Fruit fly (Drosophila melanogaster): ENCODE results near the gene Vha26.
A peak's percentile ranks its signal among the peaks of the same experiment; 100 is the strongest.

Gene Vha26

dm6 chr3R:5610656-5611055, 19.1 kb downstream of the Vha26 start:
- TF ChIP-seq sens (GFP tag) (peak; percentile 9), Pdp1 (GFP tag; optimal IDR thresholded peaks at IDR 0.05) (peak in 1 of 2 experiments; percentile 91), CG1024 (GFP tag; IDR thresholded peaks at IDR 0.05) (no peak), exex (tag; optimal IDR thresholded peaks at IDR 0.05) (peak; percentile 55), sug (tag; optimal IDR thresholded peaks at IDR 0.05) (peak; percentile 88)

dm6 chr3R:5611167-5611566, 19.6 kb downstream of the Vha26 start:
- TF ChIP-seq nom (GFP tag; optimal IDR thresholded peaks at IDR 0.05) (peak; percentile 40), Med (GFP tag) (peak; percentile 22), ro (GFP tag; IDR thresholded peaks at IDR 0.05) (no peak)

dm6 chr3R:5611733-5612132, 20.2 kb downstream of the Vha26 start:
- peak; percentile 3 for TF ChIP-seq CTCF (GFP tag; optimal IDR thresholded peaks at IDR 0.05)
- no peak for TF ChIP-seq crc (GFP tag; optimal IDR thresholded peaks at IDR 0.05)
- TF ChIP-seq rib (GFP tag; IDR thresholded peaks at IDR 0.05) = 0 out of 2 replicates have a peak, but pooled peaks have one; percentile 42
- peak in 1 of 2 experiments; percentile 77 for TF ChIP-seq crp (GFP tag; optimal IDR thresholded peaks at IDR 0.05)
- peak; percentile 31 for TF ChIP-seq stwl (tag; optimal IDR thresholded peaks at IDR 0.05)
- TF ChIP-seq lola (GFP tag; optimal IDR thresholded peaks at IDR 0.05) = peak in 1 of 3 experiments; percentile 3
- peak; percentile 41 for TF ChIP-seq MBD-R2 (GFP tag; IDR thresholded peaks at IDR 0.05)
- peak; percentile 80 for TF ChIP-seq CG10267 (tag; optimal IDR thresholded peaks at IDR 0.05)
- TF ChIP-seq Dek (tag; optimal IDR thresholded peaks at IDR 0.05) = no peak
- peak; percentile 65 for TF ChIP-seq CG4360 (GFP tag; IDR thresholded peaks at IDR 0.05)
- no peak for TF ChIP-seq CG15269 (tag; optimal IDR thresholded peaks at IDR 0.05)
- TF ChIP-seq HHEX (GFP tag; optimal IDR thresholded peaks at IDR 0.05) = peak; percentile 10
- peak in 1 of 2 experiments; percentile 23 for TF ChIP-seq Pdp1 (GFP tag; optimal IDR thresholded peaks at IDR 0.05)
- peak; percentile 17 for TF ChIP-seq CG12659 (GFP tag; optimal IDR thresholded peaks at IDR 0.05)
- peak; percentile 1 for TF ChIP-seq CG30020 (tag; optimal IDR thresholded peaks at IDR 0.05)
- TF ChIP-seq Med (GFP tag) = peak; percentile 69
- peak; percentile 63 for TF ChIP-seq Ets65A (GFP tag)
- no peak for TF ChIP-seq CG17568 (GFP tag; optimal IDR thresholded peaks at IDR 0.05)
- no peak for TF ChIP-seq dan (GFP tag; IDR thresholded peaks at IDR 0.05)
- TF ChIP-seq CG17186 (GFP tag; optimal IDR thresholded peaks at IDR 0.05) = peak; percentile 6

dm6 chr3R:5612372-5613113, 21.0 kb downstream of the Vha26 start, which contains the start of gene Rga:
Rga (minus strand) TSS chr3R:5613112.
- peak; percentile 42 for TF ChIP-seq CG9727 (GFP tag; optimal IDR thresholded peaks at IDR 0.05)
- TF ChIP-seq CG17385 (GFP tag; optimal IDR thresholded peaks at IDR 0.05) = peak; percentile 95
- TF ChIP-seq Spps (tag; optimal IDR thresholded peaks at IDR 0.05) = no peak
- TF ChIP-seq br (optimal IDR thresholded peaks at IDR 0.05) = no peak
- TF ChIP-seq CG13624 (GFP tag; optimal IDR thresholded peaks at IDR 0.05) = peak; percentile 21
- TF ChIP-seq Trl (optimal IDR thresholded peaks at IDR 0.05) = peak; percentile 78 to 81
- TF ChIP-seq Trl (GFP tag; optimal IDR thresholded peaks at IDR 0.05) = no peak
- no peak for TF ChIP-seq E2f1 (GFP tag; IDR thresholded peaks at IDR 0.05)
- TF ChIP-seq Med (GFP tag) = peak; percentile 30
- 0 out of 2 replicates have a peak, but pooled peaks have one; percentile 16 for TF ChIP-seq CG32532 (GFP tag; IDR thresholded peaks at IDR 0.05)
- TF ChIP-seq CG15479 (GFP tag; optimal IDR thresholded peaks at IDR 0.05) = peak; percentile 99
- TF ChIP-seq CG9437 (GFP tag; optimal IDR thresholded peaks at IDR 0.05) = peak; percentile 32
- TF ChIP-seq CG14667 (GFP tag; IDR thresholded peaks at IDR 0.05) = no peak
- no peak for TF ChIP-seq CG10654 (GFP tag; optimal IDR thresholded peaks at IDR 0.05)
- TF ChIP-seq CG34422 (GFP tag; IDR thresholded peaks at IDR 0.05) = peak; percentile 6; the same call in 1 of the 3 replicates
- TF ChIP-seq CG13894 (tag; optimal IDR thresholded peaks at IDR 0.05) = no peak
- no peak for TF ChIP-seq CoRest (tag; optimal IDR thresholded peaks at IDR 0.05)
- peak; percentile 56 for TF ChIP-seq CG1832 (GFP tag; optimal IDR thresholded peaks at IDR 0.05)
- TF ChIP-seq CG11695 (GFP tag; IDR thresholded peaks at IDR 0.05) = peak; percentile 79
- TF ChIP-seq cg (GFP tag; optimal IDR thresholded peaks at IDR 0.05) = peak; percentile 94
- no peak for TF ChIP-seq CG2875 (GFP tag; optimal IDR thresholded peaks at IDR 0.05)

All from whole organism, embryonic.